Fruit fly (Drosophila melanogaster): ENCODE measurements around the gene CG43184.

CG43184 gene

DNA sequence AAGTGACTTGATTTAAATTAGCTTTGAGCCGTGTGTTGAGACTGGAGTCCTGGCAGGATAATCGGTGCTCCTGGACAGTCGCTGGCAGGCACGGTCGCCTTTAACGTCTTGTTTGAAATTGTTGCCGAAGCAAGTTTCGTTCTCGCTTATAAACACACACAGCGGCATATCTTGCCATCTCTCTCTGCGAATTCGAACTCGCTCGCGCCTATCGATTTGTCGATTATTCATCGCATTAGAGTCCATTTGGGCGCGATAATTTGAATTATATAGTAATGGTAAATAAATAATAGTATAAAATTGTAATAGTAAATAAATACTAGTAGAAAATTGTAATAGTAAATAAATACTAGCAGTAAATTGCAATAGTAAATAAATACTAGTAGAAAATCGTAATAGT, 29.2 kb downstream of the CG43184 start, which contains the start of gene CG8745:
TSS of gene CG8745 (minus strand) at position 126 of the 400 bp plus-strand sequence.
- no peak for TF ChIP-seq CG1620 (GFP tag; optimal IDR thresholded peaks at IDR 0.05)

DNA sequence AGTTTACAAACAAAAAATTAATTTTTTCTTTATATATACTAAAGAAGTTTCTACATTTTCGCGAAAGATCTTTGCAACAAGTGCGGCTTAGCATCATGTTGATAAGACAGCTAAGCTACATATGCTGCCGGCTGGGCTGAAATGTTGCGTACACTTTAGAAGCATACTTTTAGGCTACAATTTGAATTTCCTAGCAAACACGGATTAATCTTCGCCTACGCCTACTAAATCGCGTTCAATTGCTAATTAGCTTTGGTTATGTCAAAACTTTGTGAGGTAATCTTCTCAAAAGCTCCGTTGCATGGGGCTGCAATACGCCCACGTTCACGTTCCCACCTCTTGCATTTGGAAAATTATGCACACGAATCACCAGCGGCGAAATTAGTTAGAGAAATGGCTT, 39.4 kb downstream of the CG43184 start:
- no peak for TF ChIP-seq CG7101 (tag; optimal IDR thresholded peaks at IDR 0.05)

dm6 chr3L:13877904-13878303, 40.3 kb downstream of the CG43184 start:
- TF ChIP-seq toe (GFP tag; optimal IDR thresholded peaks at IDR 0.05) (no peak), tj (GFP tag; optimal IDR thresholded peaks at IDR 0.05) (no peak), cic (GFP tag; optimal IDR thresholded peaks at IDR 0.05) (no peak), Hr96 (GFP tag; optimal IDR thresholded peaks at IDR 0.05) (no peak), bab1 (GFP tag; optimal IDR thresholded peaks at IDR 0.05) (no peak), CG7045 (GFP tag; optimal IDR thresholded peaks at IDR 0.05) (no peak), CG14711 (tag; optimal IDR thresholded peaks at IDR 0.05) (no peak), CG33017 (tag; optimal IDR thresholded peaks at IDR 0.05) (no peak), kay (GFP tag; ENCODE audit: borderline replicate concordance) (no peak), Crg-1 (GFP tag; optimal IDR thresholded peaks at IDR 0.05) (no peak), CG12768 (GFP tag; optimal IDR thresholded peaks at IDR 0.05) (no peak), cnc (optimal IDR thresholded peaks at IDR 0.05) (no peak), CG1620 (GFP tag; optimal IDR thresholded peaks at IDR 0.05) (no peak)

DNA sequence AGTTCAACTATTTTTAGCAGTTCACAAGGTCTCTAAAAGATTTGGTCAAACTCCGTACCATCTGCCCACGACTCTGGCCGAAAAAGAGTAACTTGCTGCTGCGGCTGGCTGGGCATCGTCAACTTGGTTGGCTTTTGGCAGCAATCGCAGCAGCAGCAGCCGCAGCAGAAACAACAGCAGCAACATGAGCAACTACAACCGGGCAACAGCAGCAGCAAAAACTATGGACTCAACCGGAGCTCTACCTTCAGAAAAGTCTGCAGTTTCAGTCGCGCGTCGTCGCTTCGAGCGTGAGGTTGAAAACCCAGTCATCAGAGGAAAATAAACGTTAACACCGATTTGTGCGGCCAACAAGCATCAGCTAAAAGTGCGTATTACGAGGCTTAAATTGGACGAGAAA, 41.2 kb downstream of the CG43184 start, which contains the start of gene CG13737:
TSS of gene CG13737 (plus strand) at position 266 of the 400 bp plus-strand sequence.
- TF ChIP-seq kay (GFP tag; ENCODE audit: borderline replicate concordance) (no peak), Crg-1 (GFP tag; optimal IDR thresholded peaks at IDR 0.05) (no peak), pad (GFP tag; optimal IDR thresholded peaks at IDR 0.05) (no peak), CG14711 (tag; optimal IDR thresholded peaks at IDR 0.05) (no peak), bab1 (GFP tag; optimal IDR thresholded peaks at IDR 0.05) (no peak), Mnt (GFP tag; optimal IDR thresholded peaks at IDR 0.05) (no peak), Clk (GFP tag; optimal IDR thresholded peaks at IDR 0.05) (no peak), CG7101 (tag; optimal IDR thresholded peaks at IDR 0.05) (no peak), tj (GFP tag; optimal IDR thresholded peaks at IDR 0.05) (no peak), cic (GFP tag; optimal IDR thresholded peaks at IDR 0.05) (no peak), Hr96 (GFP tag; optimal IDR thresholded peaks at IDR 0.05) (no peak), CG33017 (tag; optimal IDR thresholded peaks at IDR 0.05) (no peak), CG1620 (GFP tag; optimal IDR thresholded peaks at IDR 0.05) (no peak), ovo (GFP tag; optimal IDR thresholded peaks at IDR 0.05) (no peak)

DNA sequence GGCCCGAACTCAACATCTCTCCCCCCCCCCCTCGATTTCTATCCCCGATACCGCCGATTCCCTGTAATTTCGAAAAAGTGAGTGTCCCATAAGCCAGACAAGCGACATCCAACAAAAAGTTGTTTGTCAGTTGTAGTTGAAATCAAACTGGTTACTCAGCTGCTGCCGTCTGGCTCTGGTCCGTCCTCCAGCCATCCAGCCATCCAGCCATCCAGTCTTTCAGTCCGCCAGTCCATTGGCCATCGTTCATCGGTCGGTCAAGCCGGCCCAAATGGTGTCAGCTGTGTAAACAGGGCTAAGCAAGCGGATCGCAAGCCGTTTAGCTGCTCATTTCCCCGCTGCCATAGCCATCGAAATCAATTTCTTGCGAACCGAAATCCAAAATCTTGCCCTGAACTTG, 44.0 kb downstream of the CG43184 start:
- TF ChIP-seq Hr96 (GFP tag; optimal IDR thresholded peaks at IDR 0.05) = no peak
- no peak for TF ChIP-seq toe (GFP tag; optimal IDR thresholded peaks at IDR 0.05)
- no peak for TF ChIP-seq CG1620 (GFP tag; optimal IDR thresholded peaks at IDR 0.05)
- TF ChIP-seq cnc (optimal IDR thresholded peaks at IDR 0.05) = no peak
- TF ChIP-seq CG14711 (tag; optimal IDR thresholded peaks at IDR 0.05) = no peak
- no peak for TF ChIP-seq kay (GFP tag; ENCODE audit: borderline replicate concordance)
- TF ChIP-seq CG5204 (GFP tag; optimal IDR thresholded peaks at IDR 0.05) = no peak
- no peak for TF ChIP-seq CG11617 (GFP tag; optimal IDR thresholded peaks at IDR 0.05)
- no peak for TF ChIP-seq cic (GFP tag; optimal IDR thresholded peaks at IDR 0.05)
- no peak for TF ChIP-seq Crg-1 (GFP tag; optimal IDR thresholded peaks at IDR 0.05)
- no peak for TF ChIP-seq Mnt (GFP tag; optimal IDR thresholded peaks at IDR 0.05)
- no peak for TF ChIP-seq Clk (GFP tag; optimal IDR thresholded peaks at IDR 0.05)
- no peak for TF ChIP-seq bab1 (GFP tag; optimal IDR thresholded peaks at IDR 0.05)
- TF ChIP-seq CG7101 (tag; optimal IDR thresholded peaks at IDR 0.05) = no peak
- no peak for TF ChIP-seq pad (GFP tag; optimal IDR thresholded peaks at IDR 0.05)
- TF ChIP-seq CG12768 (GFP tag; optimal IDR thresholded peaks at IDR 0.05) = no peak

DNA sequence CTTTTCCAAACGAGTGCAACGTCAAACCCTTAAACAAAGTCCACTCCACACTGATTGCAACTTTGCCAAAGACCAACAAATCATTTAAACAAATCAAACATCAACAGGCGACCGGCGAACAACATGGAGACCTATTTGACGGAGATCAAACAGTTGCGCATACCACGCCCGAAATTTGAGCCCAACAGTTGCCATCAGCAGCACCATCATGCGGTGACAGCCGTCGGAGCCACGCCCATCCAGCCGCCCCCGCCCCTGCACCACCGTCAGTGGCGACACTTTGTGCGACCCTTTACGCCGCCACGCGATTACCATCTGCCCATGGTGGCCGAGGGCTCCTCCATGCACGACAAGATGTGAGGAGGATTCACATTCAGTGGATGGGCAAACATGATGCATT, 45.0 kb downstream of the CG43184 start:
- TF ChIP-seq Hr96 (GFP tag; optimal IDR thresholded peaks at IDR 0.05) (no peak), cic (GFP tag; optimal IDR thresholded peaks at IDR 0.05) (no peak), CG5204 (GFP tag; optimal IDR thresholded peaks at IDR 0.05) (no peak), CG7045 (GFP tag; optimal IDR thresholded peaks at IDR 0.05) (no peak)

DNA sequence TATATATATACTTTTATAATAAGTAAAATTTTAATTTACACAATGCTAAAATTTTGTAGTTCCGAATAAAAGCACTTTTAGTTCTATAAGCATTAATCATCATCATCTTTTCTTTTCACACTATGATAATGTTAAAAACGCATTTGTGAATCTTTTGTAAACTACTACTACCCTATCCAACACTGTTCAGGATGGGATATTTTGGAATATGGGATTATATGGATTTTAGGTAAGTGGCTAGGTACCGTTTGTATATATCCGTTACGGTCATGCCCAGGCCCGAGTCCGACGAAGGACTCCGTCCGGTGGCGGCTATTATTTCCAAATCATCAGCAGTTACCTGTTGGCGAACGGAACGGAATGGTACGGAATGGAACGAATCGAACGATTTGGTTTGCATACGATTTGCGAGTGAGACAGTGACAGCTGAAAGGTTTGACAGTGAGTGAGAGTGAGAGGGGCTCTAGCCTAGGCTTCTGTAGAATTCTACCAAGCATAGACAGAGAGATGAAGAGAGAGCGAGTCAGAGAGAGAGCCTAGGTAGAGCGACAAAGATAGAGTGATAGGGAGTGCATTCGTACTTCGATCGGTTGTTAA, 47.0 kb downstream of the CG43184 start:
- TF ChIP-seq CG33017 (tag; optimal IDR thresholded peaks at IDR 0.05) (no peak), Hr96 (GFP tag; optimal IDR thresholded peaks at IDR 0.05) (no peak), pad (GFP tag; optimal IDR thresholded peaks at IDR 0.05) (no peak)

DNA sequence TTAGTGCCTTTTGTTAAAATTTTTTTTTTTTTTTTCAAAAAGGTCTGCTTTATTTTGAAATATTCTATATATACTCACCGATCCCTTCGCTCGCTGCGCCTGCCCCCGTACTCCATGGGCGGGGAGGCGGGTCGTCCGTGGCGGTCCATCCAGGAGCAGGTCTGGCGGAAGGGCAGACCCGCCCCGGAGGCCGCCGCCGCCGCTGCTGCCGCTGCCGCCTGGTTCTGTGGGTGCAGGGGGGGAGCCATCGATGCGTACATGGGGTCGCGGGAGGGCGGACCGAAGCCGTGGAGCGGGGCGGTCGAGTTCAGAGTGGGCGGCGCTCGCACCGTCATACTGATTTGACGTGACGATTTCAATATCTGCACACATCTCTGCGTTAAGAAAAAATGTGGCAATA, 49.5 kb downstream of the CG43184 start:
- TF ChIP-seq CG7045 (GFP tag; optimal IDR thresholded peaks at IDR 0.05) (no peak), cic (GFP tag; optimal IDR thresholded peaks at IDR 0.05) (no peak), CG33017 (tag; optimal IDR thresholded peaks at IDR 0.05) (no peak), ovo (GFP tag; optimal IDR thresholded peaks at IDR 0.05) (no peak), CG7101 (tag; optimal IDR thresholded peaks at IDR 0.05) (no peak), bab1 (GFP tag; optimal IDR thresholded peaks at IDR 0.05) (no peak), Clk (GFP tag; optimal IDR thresholded peaks at IDR 0.05) (no peak), CG11617 (GFP tag; optimal IDR thresholded peaks at IDR 0.05) (no peak), pad (GFP tag; optimal IDR thresholded peaks at IDR 0.05) (no peak)
